Fruit fly (Drosophila melanogaster) whole organism, embryonic: ENCODE measurements around the gene Trim9.

ENCODE experiments used
- Asciz ChIP-seq: fragments of 200-800 bp; sonication (Bioruptor generic); optimal IDR thresholded peaks from 2 replicates; lab custom pipeline; 2017; ENCODE audit warnings: missing biosample characterization, mild to moderate bottlenecking, missing genetic modification characterization, missing genetic modification reagents
- CG11560 ChIP-seq: fragments of 200-800 bp; sonication (Bioruptor generic); IDR thresholded peaks from 3 replicates; pipeline ENCODE4 v1.3.6; 2022; ENCODE audit warnings: missing biosample characterization, missing genetic modification characterization
- CG12219 ChIP-seq: fragments of 200-800 bp; sonication (Bioruptor generic); optimal IDR thresholded peaks from 3 replicates; lab custom pipeline; 2018; ENCODE audit warnings: missing biosample characterization, mild to moderate bottlenecking, missing genetic modification characterization
- Nf-YA ChIP-seq: fragments of 200-800 bp; sonication (Bioruptor generic); IDR thresholded peaks from 2 replicates; pipeline ENCODE4 v1.3.6; 2022; ENCODE audit warnings: missing biosample characterization, missing genetic modification characterization
- NfI ChIP-seq: fragments of 200-800 bp; sonication (Bioruptor generic); optimal IDR thresholded peaks from 3 replicates; lab custom pipeline; 2018; ENCODE audit warnings: missing biosample characterization, mild to moderate bottlenecking, missing genetic modification characterization, moderate library complexity
- sr ChIP-seq: fragments of 200-800 bp; sonication (Bioruptor generic); IDR thresholded peaks from 3 replicates; pipeline ENCODE4 v1.3.6; 2022; ENCODE audit warnings: missing biosample characterization, missing genetic modification characterization

dm6 chr2L:10671530-10671929 lies 126.8 kb downstream of the Trim9 start:
- TF ChIP-seq Nf-YA (GFP tag; lab: Robert Waterston, UW) (no peak), Asciz (GFP tag; lab: Kevin White, UChicago) (no peak), sr (no peak), CG11560 (no peak), CG12219 (no peak), NfI (GFP tag; lab: Kevin White, UChicago) (no peak)
